Fruit fly (Drosophila melanogaster) whole organism, embryonic: ENCODE data around the gene CG32320.
A peak's percentile ranks its signal among the peaks of the same experiment; 100 is the strongest.

ENCODE experiments used
- Antp ChIP-seq: fragments of 200-800 bp; sonication (Bioruptor generic); optimal IDR thresholded peaks from 3 replicates; lab custom pipeline; 2016; ENCODE audit warnings: missing biosample characterization, missing genetic modification characterization
- Blimp-1 ChIP-seq: fragments of 200-800 bp; sonication (Bioruptor generic); optimal IDR thresholded peaks from 3 replicates; lab custom pipeline; 2018; ENCODE audit warnings: missing biosample characterization, missing genetic modification characterization, mild to moderate bottlenecking, moderate library complexity, missing genetic modification reagents
- CG10209 ChIP-seq: fragments of 200-800 bp; sonication (Bioruptor generic); optimal IDR thresholded peaks from 3 replicates; lab custom pipeline; 2017; ENCODE audit warnings: missing biosample characterization, mild to moderate bottlenecking, missing genetic modification characterization, missing genetic modification reagents
- CG10654 ChIP-seq: fragments of 200-800 bp; sonication (Bioruptor generic); optimal IDR thresholded peaks from 2 replicates; lab custom pipeline; 2016; ENCODE audit warnings: missing biosample characterization, missing genetic modification characterization
- CG10959 ChIP-seq: fragments of 200-800 bp; sonication (Bioruptor generic); IDR thresholded peaks from 2 replicates; pipeline ENCODE4 v1.3.6; 2022; ENCODE audit warnings: missing biosample characterization, missing genetic modification characterization
- CG11398 ChIP-seq: fragments of 200-800 bp; sonication (Bioruptor generic); optimal IDR thresholded peaks from 2 replicates; lab custom pipeline; 2016; ENCODE audit warnings: missing biosample characterization, missing genetic modification characterization
- CG11560 ChIP-seq: fragments of 200-800 bp; sonication (Bioruptor generic); IDR thresholded peaks from 3 replicates; pipeline ENCODE4 v1.3.6; 2022; ENCODE audit warnings: missing biosample characterization, missing genetic modification characterization
- CG11695 ChIP-seq: fragments of 200-800 bp; sonication (Bioruptor generic); IDR thresholded peaks from 3 replicates; pipeline ENCODE4 v1.3.6; 2022; ENCODE audit warnings: missing biosample characterization, missing genetic modification characterization
- CG11696 ChIP-seq: fragments of 200-800 bp; sonication (Bioruptor generic); IDR thresholded peaks from 2 replicates; pipeline ENCODE4 v1.3.6; 2022; ENCODE audit warnings: missing biosample characterization, missing genetic modification characterization
- CG12236 ChIP-seq: fragments of 200-800 bp; sonication (Bioruptor generic); optimal IDR thresholded peaks from 2 replicates; lab custom pipeline; 2016; ENCODE audit warnings: missing biosample characterization, missing genetic modification characterization
- CG14710 ChIP-seq: fragments of 200-800 bp; sonication (Bioruptor generic); optimal IDR thresholded peaks from 3 replicates; lab custom pipeline; 2019; ENCODE audit warnings: missing biosample characterization, mild to moderate bottlenecking, missing genetic modification characterization, moderate library complexity
- CG14965 ChIP-seq: fragments of 200-800 bp; sonication (Bioruptor generic); optimal IDR thresholded peaks from 2 replicates; lab custom pipeline; 2016; ENCODE audit warnings: missing biosample characterization, missing genetic modification characterization, borderline replicate concordance
- CG17385 ChIP-seq: fragments of 200-800 bp; sonication (Bioruptor generic); optimal IDR thresholded peaks from 3 replicates; lab custom pipeline; 2018; ENCODE audit warnings: missing biosample characterization, mild to moderate bottlenecking, missing genetic modification characterization
- CG2712 ChIP-seq: fragments of 200-800 bp; optimal IDR thresholded peaks from 3 replicates; lab custom pipeline; 2019; ENCODE audit warnings: missing biosample characterization, mild to moderate bottlenecking, missing genetic modification characterization, moderate library complexity
- CG5953 ChIP-seq: fragments of 200-800 bp; sonication (Bioruptor generic); IDR thresholded peaks from 2 replicates; pipeline ENCODE4 v1.3.6; 2022; ENCODE audit warnings: missing biosample characterization, missing genetic modification characterization
- CG6254 ChIP-seq: fragments of 200-800 bp; sonication (Bioruptor generic); optimal IDR thresholded peaks from 3 replicates; lab custom pipeline; 2017; ENCODE audit warnings: mild to moderate bottlenecking, missing biosample characterization, missing genetic modification reagents, missing genetic modification characterization
- CG6689 ChIP-seq: fragments of 200-800 bp; sonication (Bioruptor generic); IDR thresholded peaks from 2 replicates; pipeline ENCODE4 v1.3.6; 2022; ENCODE audit warnings: missing biosample characterization, missing genetic modification characterization
- CG7556 ChIP-seq: fragments of 200-800 bp; sonication (Bioruptor generic); optimal IDR thresholded peaks from 2 replicates; lab custom pipeline; 2017; ENCODE audit warnings: missing biosample characterization, mild to moderate bottlenecking, missing genetic modification characterization
- CG8765 ChIP-seq: fragments of 200-800 bp; sonication (Bioruptor generic); IDR thresholded peaks from 2 replicates; pipeline ENCODE4 v1.3.6; 2022; ENCODE audit warnings: missing biosample characterization, missing genetic modification characterization
- CG9215 ChIP-seq: fragments of 200-800 bp; sonication (Bioruptor generic); IDR thresholded peaks from 2 replicates; pipeline ENCODE4 v1.3.6; 2022; ENCODE audit warnings: missing biosample characterization, missing genetic modification characterization
- CG9727 ChIP-seq: fragments of 200-800 bp; sonication (Bioruptor generic); optimal IDR thresholded peaks from 3 replicates; lab custom pipeline; 2017; ENCODE audit warnings: missing biosample characterization, mild to moderate bottlenecking, missing genetic modification characterization
- CTCF ChIP-seq: fragments of 200-800 bp; sonication (Bioruptor generic); optimal IDR thresholded peaks from 2 replicates; lab custom pipeline; 2017; ENCODE audit warnings: missing biosample characterization, mild to moderate bottlenecking, missing genetic modification characterization, moderate library complexity
- Dbx ChIP-seq: fragments of 200-800 bp; sonication (Bioruptor generic); IDR thresholded peaks from 3 replicates; pipeline ENCODE4 v1.3.6; 2022; ENCODE audit warnings: missing biosample characterization, missing genetic modification characterization
- Deaf1 ChIP-seq: fragments of 200-800 bp; optimal IDR thresholded peaks from 3 replicates; lab custom pipeline; 2019; ENCODE audit warnings: missing biosample characterization, mild to moderate bottlenecking, missing genetic modification characterization, moderate library complexity
- Dp ChIP-seq: fragments of 200-800 bp; sonication (Bioruptor generic); optimal IDR thresholded peaks from 2 replicates; lab custom pipeline; 2018; ENCODE audit warnings: missing biosample characterization, mild to moderate bottlenecking, missing genetic modification characterization, moderate library complexity
- Drgx ChIP-seq: fragments of 200-800 bp; sonication (Bioruptor generic); IDR thresholded peaks from 2 replicates; pipeline ENCODE4 v1.3.6; 2022; ENCODE audit warnings: missing biosample characterization, missing genetic modification characterization
- Fer2 ChIP-seq: fragments of 200-800 bp; sonication (Bioruptor generic); optimal IDR thresholded peaks from 2 replicates; lab custom pipeline; 2018; ENCODE audit warnings: missing biosample characterization, mild to moderate bottlenecking, missing genetic modification characterization, moderate library complexity
- Max ChIP-seq: fragments of 200-800 bp; sonication (Bioruptor generic); optimal IDR thresholded peaks from 2 replicates; lab custom pipeline; 2016; ENCODE audit warnings: missing biosample characterization, mild to moderate bottlenecking, missing genetic modification characterization
- Meics ChIP-seq: fragments of 200-800 bp; sonication (Bioruptor generic); optimal IDR thresholded peaks from 2 replicates; lab custom pipeline; 2017; ENCODE audit warnings: missing biosample characterization, mild to moderate bottlenecking, missing genetic modification characterization
- Myb ChIP-seq: fragments of 200-800 bp; sonication (Bioruptor generic); optimal IDR thresholded peaks from 2 replicates; lab custom pipeline; 2016; ENCODE audit warnings: missing biosample characterization, missing genetic modification characterization
- Nf-YC ChIP-seq: fragments of 200-800 bp; optimal IDR thresholded peaks from 3 replicates; lab custom pipeline; 2019; ENCODE audit warnings: missing biosample characterization, mild to moderate bottlenecking, missing genetic modification characterization, moderate library complexity
- NfI ChIP-seq: fragments of 200-800 bp; sonication (Bioruptor generic); optimal IDR thresholded peaks from 3 replicates; lab custom pipeline; 2018; ENCODE audit warnings: missing biosample characterization, mild to moderate bottlenecking, missing genetic modification characterization, moderate library complexity
- Side ChIP-seq: fragments of 200-800 bp; sonication (Bioruptor generic); optimal IDR thresholded peaks from 2 replicates; lab custom pipeline; 2016; ENCODE audit warnings: missing biosample characterization, missing genetic modification characterization
- Sox102F ChIP-seq: fragments of 200-800 bp; sonication (Bioruptor generic); optimal IDR thresholded peaks from 2 replicates; lab custom pipeline; 2018; ENCODE audit warnings: missing biosample characterization, mild to moderate bottlenecking, missing genetic modification characterization, moderate library complexity
- Spps ChIP-seq: fragments of 200-800 bp; sonication (Bioruptor generic); optimal IDR thresholded peaks from 2 replicates; lab custom pipeline; 2018; ENCODE audit warnings: missing biosample characterization, mild to moderate bottlenecking, missing genetic modification characterization
- ase ChIP-seq: fragments of 200-800 bp; sonication (Bioruptor generic); IDR thresholded peaks from 3 replicates; pipeline ENCODE4 v1.3.6; 2022; ENCODE audit warnings: missing biosample characterization, missing genetic modification characterization
- bcd ChIP-seq: fragments of 200-800 bp; sonication (Bioruptor generic); optimal IDR thresholded peaks from 2 replicates; lab custom pipeline; 2017; ENCODE audit warnings: missing biosample characterization, mild to moderate bottlenecking, missing genetic modification characterization
- bsh ChIP-seq, 2 experiments: fragments of 200-800 bp; sonication (Bioruptor generic); optimal IDR thresholded peaks; 2 replicates each; lab custom pipeline; 2017 to 2018; ENCODE audit warnings: mild to moderate bottlenecking in 2 of 2, missing biosample characterization in 2 of 2, missing genetic modification characterization in 2 of 2, moderate library complexity in 1 of 2
- dan ChIP-seq: fragments of 200-800 bp; sonication (Bioruptor generic); IDR thresholded peaks from 2 replicates; pipeline ENCODE4 v1.3.6; 2022; ENCODE audit warnings: missing biosample characterization, missing genetic modification characterization
- dimm ChIP-seq: fragments of 200-800 bp; sonication (Bioruptor generic); IDR thresholded peaks from 2 replicates; pipeline ENCODE4 v1.3.6; 2022; ENCODE audit warnings: missing biosample characterization, missing genetic modification characterization
- disco-r ChIP-seq: fragments of 200-800 bp; sonication (Bioruptor generic); optimal IDR thresholded peaks from 2 replicates; lab custom pipeline; 2016; ENCODE audit warnings: missing biosample characterization, missing genetic modification characterization
- dpn ChIP-seq, 2 experiments: fragments of 200-800 bp; sonication (Bioruptor generic); optimal IDR thresholded peaks; 3 replicates each; lab custom pipeline; 2016; ENCODE audit warnings: missing biosample characterization in 2 of 2, missing genetic modification characterization in 2 of 2
- ftz-f1 ChIP-seq: fragments of 200-800 bp; sonication (Bioruptor generic); optimal IDR thresholded peaks from 2 replicates; lab custom pipeline; 2016; ENCODE audit warnings: missing biosample characterization, missing genetic modification characterization
- grau ChIP-seq: fragments of 200-800 bp; optimal IDR thresholded peaks from 3 replicates; lab custom pipeline; 2019; ENCODE audit warnings: missing biosample characterization, mild to moderate bottlenecking, missing genetic modification characterization, moderate library complexity
- gsb-n ChIP-seq: fragments of 200-800 bp; sonication (Bioruptor generic); optimal IDR thresholded peaks from 3 replicates; lab custom pipeline; 2018; ENCODE audit warnings: missing biosample characterization, mild to moderate bottlenecking, missing genetic modification characterization
- mirr ChIP-seq: fragments of 200-800 bp; sonication (Bioruptor generic); optimal IDR thresholded peaks from 3 replicates; lab custom pipeline; 2018; ENCODE audit warnings: missing biosample characterization, mild to moderate bottlenecking, missing genetic modification characterization
- p53 ChIP-seq: fragments of 200-800 bp; sonication (Bioruptor generic); optimal IDR thresholded peaks from 2 replicates; lab custom pipeline; 2016; ENCODE audit warnings: missing biosample characterization, missing genetic modification characterization
- repo ChIP-seq: fragments of 200-800 bp; sonication (Bioruptor generic); optimal IDR thresholded peaks from 2 replicates; lab custom pipeline; 2016; ENCODE audit warnings: missing biosample characterization, missing genetic modification characterization
- run ChIP-seq: fragments of 200-800 bp; sonication (Bioruptor generic); optimal IDR thresholded peaks from 3 replicates; lab custom pipeline; 2018; ENCODE audit warnings: missing biosample characterization, mild to moderate bottlenecking, missing genetic modification characterization
- ttk ChIP-seq: fragments of 200-800 bp; sonication (Bioruptor generic); IDR thresholded peaks from 2 replicates; pipeline ENCODE4 v2.1.2; 2022; ENCODE audit warnings: missing biosample characterization, missing genetic modification characterization
- usp ChIP-seq: fragments of >200 bp; optimal IDR thresholded peaks from 2 replicates; lab custom pipeline; 2017; ENCODE audit warnings: missing biosample characterization, missing genetic modification characterization
- zen ChIP-seq: fragments of 200-800 bp; sonication (Bioruptor generic); optimal IDR thresholded peaks from 3 replicates; lab custom pipeline; 2018; ENCODE audit warnings: missing biosample characterization, mild to moderate bottlenecking, missing genetic modification characterization, moderate library complexity

The CG32320 gene

dm6 chr3L:1442906-1443305 lies 44.5 kb downstream of the CG32320 start (continued):
- TF ChIP-seq ftz-f1 (GFP tag; lab: Kevin White, UChicago) = no peak
- TF ChIP-seq CG11398 = peak; percentile 56
- TF ChIP-seq disco-r (GFP tag; lab: Kevin White, UChicago) = peak; percentile 32
- peak; percentile 84 for TF ChIP-seq dan (GFP tag; lab: Robert Waterston, UW)
- TF ChIP-seq gsb-n (tag; lab: Kevin White, UChicago) = peak; percentile 92
- TF ChIP-seq Blimp-1 (GFP tag; lab: Kevin White, UChicago) = peak; percentile 93
- no peak for TF ChIP-seq Nf-YC (tag; lab: Kevin White, UChicago)
- peak; percentile 76 for TF ChIP-seq CG7556
- peak; percentile 5 for TF ChIP-seq Fer2 (tag; lab: Kevin White, UChicago)
- no peak for TF ChIP-seq CTCF (GFP tag; lab: Kevin White, UChicago)
- TF ChIP-seq CG10654 (GFP tag; lab: Kevin White, UChicago) = peak; percentile 74
- peak; percentile 74 for TF ChIP-seq Side
- TF ChIP-seq CG11560 = no peak
- peak; percentile 84 for TF ChIP-seq grau (tag; lab: Kevin White, UChicago)
- peak; percentile 20 for TF ChIP-seq Myb (GFP tag; lab: Kevin White, UChicago)
- TF ChIP-seq CG17385 (GFP tag; lab: Kevin White, UChicago) = peak; percentile 79
- peak; percentile 93 for TF ChIP-seq CG14710 (tag; lab: Kevin White, UChicago)
- TF ChIP-seq zen (tag; lab: Kevin White, UChicago) = peak; percentile 88
- TF ChIP-seq Deaf1 = peak; percentile 40
- no peak for TF ChIP-seq Dbx (GFP tag; lab: Robert Waterston, UW)
- peak; percentile 79 for TF ChIP-seq CG10209
- TF ChIP-seq repo (GFP tag; lab: Kevin White, UChicago) = peak; percentile 50
- TF ChIP-seq CG2712 (tag; lab: Kevin White, UChicago) = peak; percentile 97
- peak; percentile 95 for TF ChIP-seq CG10959
- TF ChIP-seq CG6254 (GFP tag; lab: Kevin White, UChicago) = peak; percentile 92
- no peak; the same call in 1 of the 2 replicates for TF ChIP-seq Drgx (GFP tag; lab: Robert Waterston, UW)
- no peak for TF ChIP-seq usp
- TF ChIP-seq CG9727 (GFP tag; lab: Kevin White, UChicago) = peak; percentile 92
- TF ChIP-seq Sox102F (GFP tag; lab: Kevin White, UChicago) = peak; percentile 83
- peak; percentile 93 for TF ChIP-seq CG6689 (GFP tag; lab: Robert Waterston, UW)
- TF ChIP-seq CG11695 (GFP tag; lab: Robert Waterston, UW) = peak; percentile 79; the same call in 2 of the 3 replicates
- no peak for TF ChIP-seq Dp (GFP tag; lab: Kevin White, UChicago)
- peak; percentile 39 for TF ChIP-seq CG14965 (GFP tag; lab: Kevin White, UChicago)
- TF ChIP-seq CG8765 (GFP tag; lab: Robert Waterston, UW) = peak; percentile 90
- TF ChIP-seq NfI = peak; percentile 67
- no peak for TF ChIP-seq Meics (GFP tag; lab: Kevin White, UChicago)
- peak; percentile 50 to 98 for TF ChIP-seq bsh (GFP tag; optimal IDR thresholded peaks at IDR 0.05; lab: Kevin White, UChicago)
- TF ChIP-seq CG11696 (GFP tag; lab: Robert Waterston, UW) = peak; percentile 69
- peak; percentile 41 for TF ChIP-seq p53 (GFP tag; lab: Kevin White, UChicago)
- TF ChIP-seq CG12236 (GFP tag; lab: Kevin White, UChicago) = peak; percentile 72
- TF ChIP-seq CG5953 (GFP tag; lab: Robert Waterston, UW) = 0 out of 2 replicates have a peak, but pooled peaks have one; percentile 43
- no peak for TF ChIP-seq mirr (GFP tag; lab: Kevin White, UChicago)
- peak; percentile 95 for TF ChIP-seq Spps
- peak; percentile 76 for TF ChIP-seq ttk (GFP tag; lab: Robert Waterston, UW)
- peak; percentile 73 for TF ChIP-seq Max (GFP tag; lab: Kevin White, UChicago)
- peak; percentile 76 for TF ChIP-seq Antp
- TF ChIP-seq bcd (GFP tag; lab: Kevin White, UChicago) = peak; percentile 79
- TF ChIP-seq CG9215 (GFP tag; lab: Robert Waterston, UW) = no peak; the same call in 1 of the 2 replicates
- peak; percentile 74; the same call in 2 of the 3 replicates for TF ChIP-seq ase (GFP tag; lab: Robert Waterston, UW)
- peak; percentile 78 for TF ChIP-seq dimm (GFP tag; lab: Robert Waterston, UW)
- TF ChIP-seq run (tag; lab: Kevin White, UChicago) = peak; percentile 56
- peak; percentile 64 to 81 for TF ChIP-seq dpn (GFP tag; optimal IDR thresholded peaks at IDR 0.05; lab: Kevin White, UChicago)
